Worm (Caenorhabditis elegans) whole organism, midembryonic: ENCODE data around the gene nol-9.

Source experiments
- T22C8.4 ChIP-seq: fragments of 200-800 bp; sonication (Bioruptor generic); IDR thresholded peaks from 2 replicates; pipeline ENCODE4 v1.3.6; 2022; ENCODE audit warnings: missing genetic modification characterization, missing compliant biosample characterization
- flt-1 ChIP-seq: fragments of 200-800 bp; sonication (Bioruptor generic); IDR thresholded peaks from 2 replicates; pipeline ENCODE4 v1.3.6; 2022; ENCODE audit warnings: missing genetic modification characterization, missing compliant biosample characterization
- klf-2 ChIP-seq: fragments of 200-800 bp; sonication (Bioruptor generic); conservative IDR thresholded peaks from 2 replicates; pipeline ENCODE4 v1.3.6; 2022; ENCODE audit warnings: missing genetic modification reagents, missing genetic modification characterization, missing compliant biosample characterization
- ref-1 ChIP-seq: fragments of 200-800 bp; sonication (Bioruptor generic); conservative IDR thresholded peaks from 2 replicates; pipeline ENCODE4 v1.3.6; 2022; ENCODE audit warnings: missing genetic modification reagents, missing genetic modification characterization, missing compliant biosample characterization
- ztf-23 ChIP-seq: fragments of 200-800 bp; sonication (Bioruptor generic); IDR thresholded peaks from 2 replicates; pipeline ENCODE4 v1.3.6; 2022; ENCODE audit warnings: missing genetic modification reagents, missing genetic modification characterization, missing compliant biosample characterization
- ztf-29 ChIP-seq: fragments of 200-800 bp; sonication (Bioruptor generic); IDR thresholded peaks from 2 replicates; pipeline ENCODE4 v1.3.6; 2022; ENCODE audit warnings: missing genetic modification reagents, missing genetic modification characterization, missing compliant biosample characterization

ce11 chrIV:13429240-13429639 is 6.9 kb downstream of the nol-9 start, which contains the start of gene K09B11.4:
- no peak for TF ChIP-seq flt-1 (GFP tag; lab: Robert Waterston, UW)
- no peak for TF ChIP-seq klf-2 (GFP tag; lab: Robert Waterston, UW)
- TF ChIP-seq ref-1 (GFP tag; lab: Robert Waterston, UW), result no peak
- TF ChIP-seq ztf-23, result no peak
- no peak for TF ChIP-seq T22C8.4 (GFP tag; lab: Robert Waterston, UW)
- TF ChIP-seq ztf-29 (GFP tag; lab: Robert Waterston, UW), result no peak
